Worm (Caenorhabditis elegans) whole organism, late embryonic: ENCODE data around the gene wrn-1.

Experiments used
- C08G9.2 ChIP-seq: sonication (generic microtip); optimal IDR thresholded peaks from 2 replicates; lab custom pipeline; 2016; ENCODE audit warnings: mild to moderate bottlenecking, missing genetic modification characterization, moderate library complexity, missing compliant biosample characterization
- C38D4.7 ChIP-seq: fragments of 200-800 bp; sonication (Bioruptor generic); optimal IDR thresholded peaks from 2 replicates; lab custom pipeline; 2018; ENCODE audit warnings: mild to moderate bottlenecking, missing genetic modification characterization, moderate library complexity, missing compliant biosample characterization
- F13H6.1 ChIP-seq: sonication (generic microtip); optimal IDR thresholded peaks from 2 replicates; lab custom pipeline; 2016; ENCODE audit warnings: missing genetic modification characterization, missing compliant biosample characterization
- K02D7.2 ChIP-seq: sonication (generic microtip); optimal IDR thresholded peaks from 2 replicates; lab custom pipeline; 2017; ENCODE audit warnings: mild to moderate bottlenecking, missing genetic modification characterization, missing compliant biosample characterization
- K09A11.1 ChIP-seq: sonication (generic microtip); optimal IDR thresholded peaks from 2 replicates; lab custom pipeline; 2017; ENCODE audit warnings: antibody characterized with exemption, mild to moderate bottlenecking, missing genetic modification characterization, missing compliant biosample characterization; ENCODE audit not compliant: insufficient read depth
- ceh-14 ChIP-seq: sonication (generic microtip); optimal IDR thresholded peaks from 2 replicates; lab custom pipeline; 2016; ENCODE audit warnings: missing genotype, missing genetic modification characterization, missing compliant biosample characterization
- ceh-19 ChIP-seq: fragments of 200-800 bp; sonication (Bioruptor generic); optimal IDR thresholded peaks from 2 replicates; lab custom pipeline; 2018; ENCODE audit warnings: mild to moderate bottlenecking, missing genetic modification characterization, missing compliant biosample characterization
- ceh-22 ChIP-seq: sonication (generic microtip); optimal IDR thresholded peaks from 2 replicates; lab custom pipeline; 2017; ENCODE audit warnings: missing biosample characterization, missing genetic modification characterization
- ceh-24 ChIP-seq: sonication (generic microtip); optimal IDR thresholded peaks from 2 replicates; lab custom pipeline; 2016; ENCODE audit warnings: mild to moderate bottlenecking, missing genetic modification characterization, missing compliant biosample characterization
- ceh-31 ChIP-seq: sonication (generic microtip); optimal IDR thresholded peaks from 2 replicates; lab custom pipeline; 2016; ENCODE audit warnings: missing genetic modification characterization, missing compliant biosample characterization
- ceh-34 ChIP-seq: sonication (generic microtip); optimal IDR thresholded peaks from 2 replicates; lab custom pipeline; 2016; ENCODE audit warnings: mild to moderate bottlenecking, missing genetic modification characterization, missing compliant biosample characterization
- ceh-45 ChIP-seq: fragments of 200-800 bp; sonication (Bioruptor generic); IDR thresholded peaks from 2 replicates; pipeline ENCODE4 v1.3.6; 2022; ENCODE audit warnings: missing genetic modification reagents, missing genetic modification characterization, missing compliant biosample characterization
- ceh-6 ChIP-seq: fragments of 200-800 bp; sonication (Bioruptor generic); optimal IDR thresholded peaks from 2 replicates; lab custom pipeline; 2018; ENCODE audit warnings: mild to moderate bottlenecking, missing genetic modification characterization, missing compliant biosample characterization
- dve-1 ChIP-seq: sonication (generic microtip); optimal IDR thresholded peaks from 2 replicates; lab custom pipeline; 2017; ENCODE audit warnings: antibody characterized with exemption, mild to moderate bottlenecking, missing genetic modification characterization, missing compliant biosample characterization
- elt-2 ChIP-seq: sonication (generic microtip); optimal IDR thresholded peaks from 2 replicates; lab custom pipeline; 2016; ENCODE audit warnings: missing genetic modification reagents, missing genetic modification characterization, missing compliant biosample characterization
- elt-4 ChIP-seq: sonication (generic microtip); optimal IDR thresholded peaks from 2 replicates; lab custom pipeline; 2016; ENCODE audit warnings: missing genetic modification characterization, missing compliant biosample characterization
- eyg-1 ChIP-seq: sonication (generic microtip); optimal IDR thresholded peaks from 2 replicates; lab custom pipeline; 2016; ENCODE audit warnings: missing genotype, missing genetic modification characterization, missing compliant biosample characterization
- fkh-10 ChIP-seq: fragments of 150-350 bp; optimal IDR thresholded peaks from 2 replicates; lab custom pipeline; 2014; ENCODE audit warnings: missing biosample characterization, missing genetic modification reagents, missing genetic modification characterization
- gmeb-2 ChIP-seq: sonication (generic microtip); optimal IDR thresholded peaks from 2 replicates; lab custom pipeline; 2016; ENCODE audit warnings: missing genetic modification characterization, inconsistent platforms, missing compliant biosample characterization
- hlh-15 ChIP-seq: sonication (generic microtip); optimal IDR thresholded peaks from 2 replicates; lab custom pipeline; 2016; ENCODE audit warnings: missing genetic modification characterization, missing compliant biosample characterization
- hlh-8 ChIP-seq: sonication (generic microtip); optimal IDR thresholded peaks from 2 replicates; lab custom pipeline; 2016; ENCODE audit warnings: missing genotype, missing genetic modification characterization, missing compliant biosample characterization
- lin-11 ChIP-seq: fragments of 200-800 bp; sonication (Bioruptor generic); optimal IDR thresholded peaks from 2 replicates; lab custom pipeline; 2018; ENCODE audit warnings: mild to moderate bottlenecking, missing genetic modification characterization, missing compliant biosample characterization
- madf-2 ChIP-seq: sonication (generic microtip); optimal IDR thresholded peaks from 2 replicates; lab custom pipeline; 2017; ENCODE audit warnings: missing genetic modification characterization, missing compliant biosample characterization
- mec-3 ChIP-seq: sonication (generic microtip); optimal IDR thresholded peaks from 2 replicates; lab custom pipeline; 2016; ENCODE audit warnings: borderline replicate concordance, missing genetic modification characterization, missing compliant biosample characterization
- nfya-1 ChIP-seq: sonication (generic microtip); optimal IDR thresholded peaks from 2 replicates; lab custom pipeline; 2017; ENCODE audit warnings: missing genetic modification characterization, mild to moderate bottlenecking, missing compliant biosample characterization, antibody characterized with exemption, moderate library complexity
- nhr-11 ChIP-seq: fragments of 150-350 bp; optimal IDR thresholded peaks from 2 replicates; lab custom pipeline; 2014; ENCODE audit warnings: missing biosample characterization, missing genetic modification characterization
- odd-2 ChIP-seq: sonication (generic microtip); optimal IDR thresholded peaks from 2 replicates; lab custom pipeline; 2017; ENCODE audit warnings: antibody characterized with exemption, mild to moderate bottlenecking, missing genetic modification characterization, missing compliant biosample characterization
- pag-3 ChIP-seq: sonication (generic microtip); optimal IDR thresholded peaks from 2 replicates; lab custom pipeline; 2016; ENCODE audit warnings: missing compliant biosample characterization, missing genetic modification characterization, borderline replicate concordance
- pax-1 ChIP-seq: fragments of 150-350 bp; optimal IDR thresholded peaks from 2 replicates; lab custom pipeline; 2014; ENCODE audit warnings: missing biosample characterization, missing genetic modification characterization
- pqm-1 ChIP-seq: sonication (generic microtip); optimal IDR thresholded peaks from 2 replicates; lab custom pipeline; 2016; ENCODE audit warnings: missing genetic modification characterization, missing compliant biosample characterization
- ref-2 ChIP-seq: sonication (generic microtip); optimal IDR thresholded peaks from 2 replicates; lab custom pipeline; 2016; ENCODE audit warnings: missing genetic modification characterization, missing compliant biosample characterization
- rnt-1 ChIP-seq: sonication (generic microtip); optimal IDR thresholded peaks from 2 replicates; lab custom pipeline; 2016; ENCODE audit warnings: missing genetic modification characterization, missing compliant biosample characterization
- sox-2 ChIP-seq: fragments of 200-800 bp; sonication (Bioruptor generic); IDR thresholded peaks from 2 replicates; pipeline ENCODE4 v1.3.6; 2022; ENCODE audit warnings: missing genetic modification reagents, missing genetic modification characterization, missing compliant biosample characterization
- sox-4 ChIP-seq: sonication (generic microtip); optimal IDR thresholded peaks from 2 replicates; lab custom pipeline; 2017; ENCODE audit warnings: mild to moderate bottlenecking, missing genetic modification characterization, inconsistent platforms, missing compliant biosample characterization
- tbx-7 ChIP-seq: sonication (generic microtip); optimal IDR thresholded peaks from 2 replicates; lab custom pipeline; 2016; ENCODE audit warnings: missing genotype, missing genetic modification characterization, missing compliant biosample characterization
- zip-5 ChIP-seq: sonication (generic microtip); optimal IDR thresholded peaks from 2 replicates; lab custom pipeline; 2016; ENCODE audit warnings: missing genetic modification characterization, missing compliant biosample characterization
- ztf-16 ChIP-seq: sonication (generic microtip); optimal IDR thresholded peaks from 2 replicates; lab custom pipeline; 2017; ENCODE audit warnings: missing genetic modification characterization, missing compliant biosample characterization

The wrn-1 gene

DNA sequence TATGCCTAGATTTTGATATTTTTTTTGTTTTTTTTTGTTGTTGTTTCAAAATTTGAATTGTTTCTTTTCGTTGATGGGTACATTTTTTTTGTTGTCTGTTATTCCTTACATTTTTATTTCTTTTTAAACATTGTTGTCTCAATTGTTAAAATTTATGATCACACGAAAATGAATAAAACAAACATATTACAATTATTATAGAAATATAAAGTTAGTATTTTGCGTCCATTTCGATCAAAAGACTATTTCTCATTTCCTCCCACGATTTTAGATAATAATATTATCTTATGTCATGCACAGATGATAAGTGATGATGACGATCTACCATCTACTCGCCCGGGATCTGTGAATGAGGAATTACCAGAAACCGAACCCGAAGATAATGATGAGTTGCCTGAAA lies at the start of gene wrn-1:
Gene wrn-1 (plus strand): TSS at position 301 of the 400 bp plus-strand sequence.
- no peak for TF ChIP-seq eyg-1
- no peak for TF ChIP-seq hlh-8 (tag; lab: Kevin White, UChicago)

DNA sequence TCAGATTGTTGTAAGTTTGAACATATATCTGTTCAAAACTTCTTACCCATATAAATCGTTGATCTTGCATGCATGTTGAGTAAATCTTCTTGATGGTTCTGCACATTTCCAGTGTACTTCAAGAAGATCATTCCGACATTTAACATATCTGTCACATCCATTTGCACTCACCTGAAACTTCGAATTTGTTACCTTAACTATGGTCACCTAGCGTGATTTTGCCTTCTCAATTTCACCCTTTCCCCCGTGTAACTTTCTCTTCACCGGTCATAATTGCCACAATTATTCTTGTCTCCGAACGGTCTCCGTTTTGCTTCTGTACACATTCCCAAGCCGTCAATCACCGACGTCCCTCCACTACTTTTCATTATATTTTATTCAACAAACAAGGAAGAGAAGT lies 41.4 kb upstream of the wrn-1 start:
- no peak for TF ChIP-seq C08G9.2 (tag; lab: Kevin White, UChicago)
- no peak for TF ChIP-seq K09A11.1 (tag; lab: Kevin White, UChicago)
- no peak for TF ChIP-seq zip-5 (tag; lab: Kevin White, UChicago)
- no peak for TF ChIP-seq ceh-31 (tag; lab: Kevin White, UChicago)
- TF ChIP-seq sox-4 = no peak
- no peak for TF ChIP-seq ceh-19 (GFP tag; lab: Kevin White, UChicago)
- TF ChIP-seq pax-1 (tag; lab: Kevin White, UChicago) = no peak
- no peak for TF ChIP-seq mec-3 (tag; lab: Kevin White, UChicago)
- no peak for TF ChIP-seq nfya-1 (tag; lab: Kevin White, UChicago)
- no peak for TF ChIP-seq ref-2
- TF ChIP-seq sox-2 = no peak
- no peak for TF ChIP-seq ceh-22 (tag; lab: Kevin White, UChicago)
- TF ChIP-seq ceh-24 (tag; lab: Kevin White, UChicago) = no peak
- no peak for TF ChIP-seq hlh-15 (tag; lab: Kevin White, UChicago)
- TF ChIP-seq madf-2 (tag; lab: Kevin White, UChicago) = no peak

DNA sequence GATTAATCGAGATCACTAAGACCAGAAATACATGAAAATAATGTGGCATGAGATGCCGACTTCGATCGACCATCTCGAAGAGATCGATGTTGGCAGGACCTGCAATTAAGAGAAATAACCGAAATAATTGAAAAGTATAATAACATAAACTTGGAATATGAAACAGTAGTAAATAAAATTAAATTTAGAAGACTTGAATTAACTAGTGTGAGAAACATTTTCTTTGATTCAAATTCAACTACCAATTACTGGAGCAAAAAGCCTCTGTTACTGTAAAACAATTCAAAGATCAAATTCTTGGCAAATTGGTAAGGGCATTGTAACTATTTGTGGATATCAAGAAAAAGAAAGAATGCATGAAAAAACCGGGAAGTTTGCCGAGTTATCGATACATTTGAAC lies 40.9 kb upstream of the wrn-1 start, which contains the start of gene R05G9R.1:
Gene R05G9R.1 (minus strand): TSS at position 101 of the 400 bp plus-strand sequence.
- no peak for TF ChIP-seq eyg-1
- TF ChIP-seq ceh-45 (GFP tag; lab: Robert Waterston, UW) = no peak
- TF ChIP-seq K02D7.2 = no peak
- TF ChIP-seq hlh-8 (tag; lab: Kevin White, UChicago) = no peak
- TF ChIP-seq fkh-10 = no peak
- no peak for TF ChIP-seq pqm-1 (tag; lab: Kevin White, UChicago)
- no peak for TF ChIP-seq rnt-1 (tag; lab: Kevin White, UChicago)
- TF ChIP-seq nhr-11 (tag; lab: Kevin White, UChicago) = no peak
- no peak for TF ChIP-seq K09A11.1 (tag; lab: Kevin White, UChicago)
- TF ChIP-seq C08G9.2 (tag; lab: Kevin White, UChicago) = no peak
- no peak for TF ChIP-seq C38D4.7 (GFP tag; lab: Kevin White, UChicago)

DNA sequence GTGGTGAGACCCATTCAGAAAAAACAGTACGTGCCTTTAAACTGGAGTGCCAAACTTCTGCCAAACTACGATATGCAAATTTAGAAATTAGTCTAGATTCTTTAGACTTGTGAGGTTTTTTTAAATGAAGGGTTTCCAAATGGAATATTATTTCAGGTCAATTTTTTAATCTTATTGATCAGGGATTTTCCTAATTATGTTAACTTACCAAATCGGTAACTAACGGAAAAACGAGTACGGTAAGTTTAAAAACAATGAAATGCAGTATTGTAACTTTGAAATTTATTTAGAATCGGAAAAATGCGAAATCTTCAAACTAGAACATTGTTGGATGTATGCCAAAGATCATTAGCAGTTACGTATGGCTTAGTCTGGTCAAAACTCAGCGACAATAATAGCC lies 38.5 kb upstream of the wrn-1 start, which contains the start of gene C56E6.7:
Gene C56E6.7 (plus strand): TSS at position 301 of the 400 bp plus-strand sequence.
- TF ChIP-seq ceh-45 (GFP tag; lab: Robert Waterston, UW) = no peak

DNA sequence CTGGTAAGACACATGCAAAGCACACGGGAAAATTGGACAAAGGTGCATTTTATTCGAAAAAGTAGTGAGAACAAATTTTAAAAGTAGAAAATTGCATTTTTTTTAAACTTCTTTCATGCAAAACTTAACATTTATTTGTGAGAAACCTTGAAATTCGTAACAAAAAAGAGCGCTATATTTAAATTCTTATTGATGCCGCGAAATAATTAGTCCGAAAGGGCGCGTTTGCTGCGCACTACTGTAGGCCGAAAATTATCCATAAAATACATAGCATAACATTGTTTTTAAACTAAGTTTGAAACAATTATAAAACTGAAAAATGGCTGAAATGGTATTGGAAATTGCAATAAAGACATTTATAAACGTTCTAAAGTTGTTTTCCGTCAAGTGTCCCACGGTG lies 35.1 kb upstream of the wrn-1 start:
- TF ChIP-seq nhr-11 (tag; lab: Kevin White, UChicago) = no peak
- no peak for TF ChIP-seq ztf-16 (tag; lab: Kevin White, UChicago)
- TF ChIP-seq C38D4.7 (GFP tag; lab: Kevin White, UChicago) = no peak

DNA sequence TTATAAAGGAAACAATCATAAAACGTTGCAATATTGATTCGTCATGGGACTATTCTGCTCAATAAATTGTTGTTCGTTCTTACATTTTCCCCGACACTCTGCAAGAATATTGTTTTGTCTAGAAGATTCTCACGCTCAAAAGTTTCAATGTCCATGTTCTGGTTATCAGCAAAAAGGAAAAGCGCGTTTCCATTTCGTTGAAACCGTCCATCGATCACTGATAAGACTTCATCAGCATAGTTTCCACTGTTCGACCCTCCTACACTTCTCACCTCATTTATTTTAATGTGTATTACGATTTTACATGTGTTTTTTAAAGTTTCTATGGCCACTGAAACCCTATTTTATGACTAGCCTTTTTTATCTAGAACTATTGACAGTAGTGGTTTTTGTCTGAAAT lies 34.7 kb upstream of the wrn-1 start:
- no peak for TF ChIP-seq nhr-11 (tag; lab: Kevin White, UChicago)
- TF ChIP-seq dve-1 = no peak
- no peak for TF ChIP-seq lin-11 (tag; lab: Kevin White, UChicago)
- TF ChIP-seq gmeb-2 (tag; lab: Kevin White, UChicago) = no peak
- TF ChIP-seq madf-2 (tag; lab: Kevin White, UChicago) = no peak
- TF ChIP-seq, all 69 proteins: peak for 0

DNA sequence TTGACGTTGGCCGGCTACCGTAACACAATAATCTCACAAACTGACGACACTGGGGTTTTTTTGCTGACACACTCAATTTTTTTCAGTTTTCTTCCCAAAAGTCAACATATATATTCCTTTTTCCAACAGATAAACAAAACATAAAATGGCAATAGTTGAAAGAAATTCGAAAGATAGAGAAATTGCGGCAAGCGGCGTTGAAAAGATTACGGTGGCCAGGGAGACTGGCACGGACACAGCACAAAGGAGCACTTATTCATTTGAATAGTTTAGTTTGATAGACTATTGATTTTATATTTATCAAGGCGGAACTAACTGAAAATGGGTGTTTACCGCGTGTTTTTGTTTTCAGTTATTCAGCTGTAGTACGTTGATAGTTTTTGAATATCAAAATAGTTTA lies 33.5 kb upstream of the wrn-1 start, which contains the start of gene toe-2:
Gene toe-2 (minus strand): TSS at position 70 of the 400 bp plus-strand sequence.
- TF ChIP-seq pag-3 (tag; lab: Kevin White, UChicago) (no peak), elt-4 (no peak), ceh-14 (tag; lab: Kevin White, UChicago) (no peak), pax-1 (tag; lab: Kevin White, UChicago) (no peak), ceh-6 (GFP tag; lab: Kevin White, UChicago) (no peak), tbx-7 (no peak), odd-2 (tag; lab: Kevin White, UChicago) (no peak), C38D4.7 (GFP tag; lab: Kevin White, UChicago) (no peak), F13H6.1 (tag; lab: Kevin White, UChicago) (no peak), elt-2 (tag; lab: Kevin White, UChicago) (no peak), ceh-34 (tag; lab: Kevin White, UChicago) (no peak)
